Fruit fly (Drosophila melanogaster) S2 (cell line): ENCODE measurements around the gene Spg7.

Experiments
- CG8478 ChIP-seq: fragments of >200 bp; optimal IDR thresholded peaks from 2 replicates; lab custom pipeline; 2018
- CTCF ChIP-seq, 2 experiments: fragments of >200 bp; optimal IDR thresholded peaks; 2 replicates each; lab custom pipeline; 2018

DNA sequence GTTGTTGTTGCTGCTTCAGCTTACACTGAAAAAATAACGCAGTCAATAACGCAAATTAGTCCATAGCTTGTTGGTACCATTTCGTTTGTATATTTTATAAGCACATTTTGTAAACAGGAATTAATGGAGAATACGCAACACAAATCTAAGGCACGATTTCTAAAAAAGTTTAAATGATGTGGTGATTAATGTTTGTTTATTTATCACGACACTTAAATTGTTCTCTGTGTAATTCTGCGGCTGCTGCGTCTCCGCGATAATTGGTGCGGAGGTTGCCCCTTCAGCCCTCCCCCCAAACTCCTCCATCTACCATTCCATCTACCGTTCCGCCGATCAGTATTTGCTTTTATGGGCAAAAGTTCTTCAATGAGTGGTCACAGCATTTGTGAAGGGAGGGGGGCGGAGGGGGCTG is 50.5 kb downstream of the Spg7 start:
- TF ChIP-seq CTCF (optimal IDR thresholded peaks at IDR 0.05; lab: Kevin White, UChicago) (no peak), CG8478 (lab: Kevin White, UChicago) (no peak)
